Worm (Caenorhabditis elegans) whole organism, late embryonic: ENCODE results near the gene oac-30.

Source experiments
- eyg-1 ChIP-seq: sonication (generic microtip); optimal IDR thresholded peaks from 2 replicates; lab custom pipeline; 2016; ENCODE audit warnings: missing genotype, missing genetic modification characterization, missing compliant biosample characterization
- fkh-10 ChIP-seq: fragments of 150-350 bp; optimal IDR thresholded peaks from 2 replicates; lab custom pipeline; 2014; ENCODE audit warnings: missing biosample characterization, missing genetic modification reagents, missing genetic modification characterization
- hlh-13 ChIP-seq: fragments of 200-800 bp; sonication (Bioruptor generic); optimal IDR thresholded peaks from 2 replicates; lab custom pipeline; 2018; ENCODE audit warnings: mild to moderate bottlenecking, missing genetic modification characterization, missing compliant biosample characterization
- nhr-232 ChIP-seq: sonication (generic microtip); optimal IDR thresholded peaks from 2 replicates; lab custom pipeline; 2016; ENCODE audit warnings: missing genetic modification characterization, missing compliant biosample characterization
- pha-2 ChIP-seq: sonication (generic microtip); optimal IDR thresholded peaks from 2 replicates; lab custom pipeline; 2017; ENCODE audit warnings: mild to moderate bottlenecking, missing genetic modification characterization, missing compliant biosample characterization
- pqm-1 ChIP-seq: sonication (generic microtip); optimal IDR thresholded peaks from 2 replicates; lab custom pipeline; 2016; ENCODE audit warnings: missing genetic modification characterization, missing compliant biosample characterization

DNA sequence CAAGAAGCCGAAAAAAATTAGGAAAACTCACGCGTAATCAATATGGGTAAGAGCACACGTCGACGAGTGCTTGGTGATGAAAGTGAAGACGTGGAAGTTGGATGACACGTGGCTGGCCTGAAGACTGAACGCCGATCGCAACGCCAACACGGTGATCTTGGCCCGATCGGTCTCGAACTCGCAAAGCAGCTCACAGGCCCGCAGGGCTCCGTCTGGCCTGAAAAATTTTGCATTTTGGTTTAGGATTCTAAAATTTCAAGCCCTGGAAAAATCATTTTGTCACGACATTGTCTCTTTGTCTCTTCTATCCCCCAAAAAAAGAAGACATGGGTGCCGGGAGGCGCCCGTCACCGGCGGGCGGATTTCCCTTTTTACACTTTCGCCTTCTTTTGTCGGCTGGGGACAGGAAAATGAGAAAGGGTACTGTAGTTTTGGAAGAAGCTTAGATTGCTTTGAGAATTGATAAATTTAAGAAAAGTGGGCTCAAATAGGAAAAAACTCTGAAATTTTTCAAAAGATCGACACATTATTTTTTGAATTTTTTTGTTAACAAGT, 25.4 kb downstream of the oac-30 start:
- TF ChIP-seq pqm-1 (tag; lab: Kevin White, UChicago): no peak
- TF ChIP-seq nhr-232 (tag; lab: Kevin White, UChicago): no peak
- no peak for TF ChIP-seq eyg-1 (tag; lab: Kevin White, UChicago)
- TF ChIP-seq hlh-13 (GFP tag; lab: Kevin White, UChicago): no peak
- TF ChIP-seq pha-2 (tag; lab: Kevin White, UChicago): no peak
- no peak for TF ChIP-seq fkh-10 (GFP tag; lab: Kevin White, UChicago)
